Worm (Caenorhabditis elegans) whole organism, late embryonic: Measurements from ENCODE around the gene Y51H4A.13.

Source experiments
- lin-11 ChIP-seq: fragments of 200-800 bp; sonication (Bioruptor generic); optimal IDR thresholded peaks from 2 replicates; lab custom pipeline; 2018; ENCODE audit warnings: mild to moderate bottlenecking, missing genetic modification characterization, missing compliant biosample characterization
- pax-1 ChIP-seq: fragments of 150-350 bp; optimal IDR thresholded peaks from 2 replicates; lab custom pipeline; 2014; ENCODE audit warnings: missing biosample characterization, missing genetic modification characterization

ce11 chrIV:16601599-16601998 lies 44.6 kb downstream of the Y51H4A.13 start:
- TF ChIP-seq lin-11 (tag; lab: Kevin White, UChicago), result no peak
- TF ChIP-seq pax-1, result no peak
